Comparison of ENCODE assay signal across 2 fruit fly cellular contexts in genomic region chr3R:19843888-19844287, dm6.
A peak's percentile ranks its signal among the peaks of the same experiment; 100 is the strongest.
TF ChIP-seq lines count a peak whose summit lies in the region.

No protein-coding gene starts in this region.

- no peak for TF ChIP-seq CTCF in whole organism, embryonic (GFP tag; optimal IDR thresholded peaks at IDR 0.05; lab: Kevin White, UChicago)

TF ChIP-seq in whole organism, embryonic, 481 proteins besides CTCF, POLR2A, EP300 and RAD21:
- peak; percentile 49 for TF ChIP-seq CG2712 (tag; optimal IDR thresholded peaks at IDR 0.05; lab: Kevin White, UChicago)
- TF ChIP-seq Xrp1 (GFP tag; IDR thresholded peaks at IDR 0.05; lab: Robert Waterston, UW): peak; percentile 28; the same call in 1 of the 2 replicates
- peak; percentile 35 for TF ChIP-seq CG14710 (tag; optimal IDR thresholded peaks at IDR 0.05; lab: Kevin White, UChicago)
- TF ChIP-seq sens (GFP tag; lab: Kevin White, UChicago): peak; percentile 0
- peak; percentile 54 for TF ChIP-seq CG10979 (tag; optimal IDR thresholded peaks at IDR 0.05; lab: Kevin White, UChicago)
- TF ChIP-seq CG10267 (tag; optimal IDR thresholded peaks at IDR 0.05; lab: Kevin White, UChicago): peak; percentile 18
- no peak for TF ChIP-seq CG7357 (GFP tag; IDR thresholded peaks at IDR 0.05; lab: Robert Waterston, UW)
- peak; percentile 35 for TF ChIP-seq Blimp-1 (GFP tag; optimal IDR thresholded peaks at IDR 0.05; lab: Kevin White, UChicago)
- no peak for TF ChIP-seq CG14667 (GFP tag; IDR thresholded peaks at IDR 0.05; lab: Robert Waterston, UW)
- peak; percentile 33 for TF ChIP-seq CG17829 (tag; optimal IDR thresholded peaks at IDR 0.05; lab: Kevin White, UChicago)
- peak; percentile 35 for TF ChIP-seq Spps (tag; optimal IDR thresholded peaks at IDR 0.05; lab: Kevin White, UChicago)
- no peak for TF ChIP-seq pita (GFP tag; optimal IDR thresholded peaks at IDR 0.05; lab: Kevin White, UChicago)
- TF ChIP-seq CG17361 (GFP tag; IDR thresholded peaks at IDR 0.05; lab: Robert Waterston, UW): peak; percentile 54; the same call in 2 of the 3 replicates
- peak; percentile 43 for TF ChIP-seq phol (tag; optimal IDR thresholded peaks at IDR 0.05; lab: Kevin White, UChicago)
- no peak for TF ChIP-seq Hr3 (GFP tag; optimal IDR thresholded peaks at IDR 0.05; lab: Kevin White, UChicago)
- peak; percentile 26 for TF ChIP-seq nmo (GFP tag; optimal IDR thresholded peaks at IDR 0.05; lab: Kevin White, UChicago)
- no peak for TF ChIP-seq Med (GFP tag; lab: Kevin White, UChicago)
- peak; percentile 64 for TF ChIP-seq CG18262 (tag; optimal IDR thresholded peaks at IDR 0.05; lab: Kevin White, UChicago)
- no peak for TF ChIP-seq D19B (GFP tag; optimal IDR thresholded peaks at IDR 0.05; lab: Kevin White, UChicago)
- TF ChIP-seq CG11504 (tag; optimal IDR thresholded peaks at IDR 0.05; lab: Kevin White, UChicago): peak; percentile 10
- TF ChIP-seq CG7839 (tag; optimal IDR thresholded peaks at IDR 0.05; lab: Kevin White, UChicago): peak; percentile 5
- TF ChIP-seq corto (GFP tag; optimal IDR thresholded peaks at IDR 0.05; lab: Kevin White, UChicago): no peak
- TF ChIP-seq CG2199 (GFP tag; IDR thresholded peaks at IDR 0.05; lab: Robert Waterston, UW): no peak
- no peak for TF ChIP-seq CG3995 (GFP tag; optimal IDR thresholded peaks at IDR 0.05; lab: Kevin White, UChicago)

TF ChIP-seq in whole organism, prepupa, 60 proteins besides CTCF, POLR2A, EP300 and RAD21:
- no peak for TF ChIP-seq CG8319 (GFP tag; optimal IDR thresholded peaks at IDR 0.05; lab: Kevin White, UChicago)
- peak; percentile 23 for TF ChIP-seq Eip78C (GFP tag; lab: Kevin White, UChicago)

Comparison
In these comparisons a context has a peak if more than half of its experiments do, and no peak if none do; other contexts are left out.
1. Of the 7 proteins assayed by ChIP-seq in both whole organism, embryonic and whole organism, prepupa: peak only in whole organism, embryonic: Blimp-1; only in whole organism, prepupa: none; in both: none; in neither: 6.